Worm (Caenorhabditis elegans) whole organism, late embryonic: Measurements from ENCODE around the gene W09G12.6.

ENCODE experiments used
- ceh-24 ChIP-seq: sonication (generic microtip); optimal IDR thresholded peaks from 2 replicates; lab custom pipeline; 2016; ENCODE audit warnings: mild to moderate bottlenecking, missing genetic modification characterization, missing compliant biosample characterization
- elt-2 ChIP-seq: sonication (generic microtip); optimal IDR thresholded peaks from 2 replicates; lab custom pipeline; 2016; ENCODE audit warnings: missing genetic modification reagents, missing genetic modification characterization, missing compliant biosample characterization
- ets-4 ChIP-seq: sonication (generic microtip); optimal IDR thresholded peaks from 2 replicates; lab custom pipeline; 2016; ENCODE audit warnings: missing genetic modification characterization, missing compliant biosample characterization
- hlh-15 ChIP-seq: sonication (generic microtip); optimal IDR thresholded peaks from 2 replicates; lab custom pipeline; 2016; ENCODE audit warnings: missing genetic modification characterization, missing compliant biosample characterization
- hlh-6 ChIP-seq: sonication (generic microtip); optimal IDR thresholded peaks from 2 replicates; lab custom pipeline; 2016; ENCODE audit warnings: missing genotype, missing genetic modification characterization, missing compliant biosample characterization
- madf-2 ChIP-seq: sonication (generic microtip); optimal IDR thresholded peaks from 2 replicates; lab custom pipeline; 2017; ENCODE audit warnings: missing genetic modification characterization, missing compliant biosample characterization
- mec-3 ChIP-seq: sonication (generic microtip); optimal IDR thresholded peaks from 2 replicates; lab custom pipeline; 2016; ENCODE audit warnings: borderline replicate concordance, missing genetic modification characterization, missing compliant biosample characterization
- pha-2 ChIP-seq: sonication (generic microtip); optimal IDR thresholded peaks from 2 replicates; lab custom pipeline; 2017; ENCODE audit warnings: mild to moderate bottlenecking, missing genetic modification characterization, missing compliant biosample characterization
- pqm-1 ChIP-seq: sonication (generic microtip); optimal IDR thresholded peaks from 2 replicates; lab custom pipeline; 2016; ENCODE audit warnings: missing genetic modification characterization, missing compliant biosample characterization
- sdc-2 ChIP-seq: sonication (generic microtip); optimal IDR thresholded peaks from 2 replicates; lab custom pipeline; 2016; ENCODE audit warnings: missing genotype, missing genetic modification characterization, missing compliant biosample characterization
- sox-2 ChIP-seq: fragments of 200-800 bp; sonication (Bioruptor generic); IDR thresholded peaks from 2 replicates; pipeline ENCODE4 v1.3.6; 2022; ENCODE audit warnings: missing genetic modification reagents, missing genetic modification characterization, missing compliant biosample characterization
- sox-4 ChIP-seq: sonication (generic microtip); optimal IDR thresholded peaks from 2 replicates; lab custom pipeline; 2017; ENCODE audit warnings: mild to moderate bottlenecking, missing genetic modification characterization, inconsistent platforms, missing compliant biosample characterization
- unc-55 ChIP-seq: sonication (generic microtip); optimal IDR thresholded peaks from 2 replicates; lab custom pipeline; 2017; ENCODE audit warnings: missing biosample characterization, missing genetic modification reagents, missing genetic modification characterization
- unc-86 ChIP-seq: sonication (generic microtip); optimal IDR thresholded peaks from 2 replicates; lab custom pipeline; 2016; ENCODE audit warnings: missing genetic modification characterization, missing compliant biosample characterization

ce11 chrIV:1211902-1212301 lies 19.8 kb upstream of the W09G12.6 start:
- TF ChIP-seq hlh-15 (tag; lab: Kevin White, UChicago) (no peak), ets-4 (no peak), pqm-1 (tag; lab: Kevin White, UChicago) (no peak), mec-3 (no peak), sdc-2 (tag; lab: Kevin White, UChicago) (no peak), unc-55 (GFP tag; lab: Kevin White, UChicago) (no peak), sox-2 (no peak), pha-2 (tag; lab: Kevin White, UChicago) (no peak), elt-2 (tag; lab: Kevin White, UChicago) (no peak), sox-4 (tag; lab: Kevin White, UChicago) (no peak), unc-86 (no peak), hlh-6 (tag; lab: Kevin White, UChicago) (no peak), madf-2 (tag; lab: Kevin White, UChicago) (no peak), ceh-24 (no peak)
